Worm (Caenorhabditis elegans): Measurements from ENCODE around the gene mrps-18.C.

Gene mrps-18.C

ce11 chrII:6776418-6777034 is 40.5 kb downstream of the mrps-18.C start, which contains the start of gene ssup-72 (continued):
- no peak for TF ChIP-seq hlh-13 (GFP tag; optimal IDR thresholded peaks at IDR 0.05)
- no peak for TF ChIP-seq elt-4 (tag; optimal IDR thresholded peaks at IDR 0.05)
- no peak for TF ChIP-seq ttx-3 (tag; optimal IDR thresholded peaks at IDR 0.05)
- TF ChIP-seq ceh-34 (tag; optimal IDR thresholded peaks at IDR 0.05) = peak; percentile 9
- no peak for TF ChIP-seq pag-3 (tag; optimal IDR thresholded peaks at IDR 0.05; ENCODE audit: borderline replicate concordance)
- TF ChIP-seq ceh-6 (GFP tag; optimal IDR thresholded peaks at IDR 0.05) = no peak
- TF ChIP-seq madf-2 (tag; optimal IDR thresholded peaks at IDR 0.05) = no peak
- TF ChIP-seq ceh-31 (tag; optimal IDR thresholded peaks at IDR 0.05) = peak; percentile 88
- no peak for TF ChIP-seq syd-9 (tag; optimal IDR thresholded peaks at IDR 0.05)
- no peak for TF ChIP-seq pat-9 (tag; optimal IDR thresholded peaks at IDR 0.05)
- TF ChIP-seq ref-2 (tag; optimal IDR thresholded peaks at IDR 0.05) = peak; percentile 35
- TF ChIP-seq unc-42 (tag; optimal IDR thresholded peaks at IDR 0.05) = peak; percentile 32
- TF ChIP-seq dve-1 (tag; optimal IDR thresholded peaks at IDR 0.05) = no peak
- no peak for TF ChIP-seq hlh-30 (tag; optimal IDR thresholded peaks at IDR 0.05; ENCODE audit: insufficient read depth)
- no peak for TF ChIP-seq npax-4 (tag; optimal IDR thresholded peaks at IDR 0.05)
- TF ChIP-seq nhr-11 (tag; optimal IDR thresholded peaks at IDR 0.05) = no peak
- TF ChIP-seq hlh-15 (tag; optimal IDR thresholded peaks at IDR 0.05) = no peak
- TF ChIP-seq C38D4.7 (GFP tag; optimal IDR thresholded peaks at IDR 0.05) = no peak
- TF ChIP-seq pros-1 (tag; optimal IDR thresholded peaks at IDR 0.05) = no peak
- TF ChIP-seq ceh-9 (tag; optimal IDR thresholded peaks at IDR 0.05) = no peak
- TF ChIP-seq hlh-6 (tag; optimal IDR thresholded peaks at IDR 0.05) = no peak
- peak; percentile 59 for TF ChIP-seq zip-5 (tag; optimal IDR thresholded peaks at IDR 0.05)
- TF ChIP-seq mec-3 (tag; optimal IDR thresholded peaks at IDR 0.05; ENCODE audit: borderline replicate concordance) = no peak
- TF ChIP-seq C08G9.2 (tag; optimal IDR thresholded peaks at IDR 0.05) = peak; percentile 83
- TF ChIP-seq tbx-2 (tag; optimal IDR thresholded peaks at IDR 0.05) = peak; percentile 74
- no peak; the same call in 1 of the 2 replicates for TF ChIP-seq sox-2 (GFP tag; IDR thresholded peaks at IDR 0.05)
- TF ChIP-seq ceh-30 (tag; optimal IDR thresholded peaks at IDR 0.05) = no peak
- TF ChIP-seq tbx-7 (tag; optimal IDR thresholded peaks at IDR 0.05) = peak; percentile 82
- no peak for TF ChIP-seq F13H6.1 (tag; optimal IDR thresholded peaks at IDR 0.05)
- no peak for TF ChIP-seq pax-1 (tag; optimal IDR thresholded peaks at IDR 0.05)
- no peak for TF ChIP-seq Y22D7AL.16 (tag; optimal IDR thresholded peaks at IDR 0.05)
- TF ChIP-seq dmd-4 (tag; optimal IDR thresholded peaks at IDR 0.05; ENCODE audit: borderline replicate concordance) = no peak
- no peak for TF ChIP-seq nhr-232 (tag; optimal IDR thresholded peaks at IDR 0.05)
- TF ChIP-seq eyg-1 (tag; optimal IDR thresholded peaks at IDR 0.05) = no peak
- TF ChIP-seq ceh-22 (tag; optimal IDR thresholded peaks at IDR 0.05) = no peak
- TF ChIP-seq lin-11 (tag; optimal IDR thresholded peaks at IDR 0.05) = no peak
- TF ChIP-seq elt-2 (tag; optimal IDR thresholded peaks at IDR 0.05) = peak; percentile 39
- TF ChIP-seq pha-2 (tag; optimal IDR thresholded peaks at IDR 0.05) = no peak
- no peak for TF ChIP-seq sdc-2 (tag; optimal IDR thresholded peaks at IDR 0.05)
- TF ChIP-seq gmeb-2 (tag; optimal IDR thresholded peaks at IDR 0.05) = no peak

- TF ChIP-seq hlh-6 (tag; optimal IDR thresholded peaks at IDR 0.05) (no peak), zip-5 (tag; optimal IDR thresholded peaks at IDR 0.05) (no peak), ref-2 (tag; optimal IDR thresholded peaks at IDR 0.05) (no peak), ahr-1 (tag; optimal IDR thresholded peaks at IDR 0.05) (no peak), ceh-14 (tag; optimal IDR thresholded peaks at IDR 0.05) (no peak), mec-3 (tag; optimal IDR thresholded peaks at IDR 0.05; ENCODE audit: borderline replicate concordance) (no peak), unc-3 (GFP tag; conservative IDR thresholded peaks at IDR 0.05) (no peak), unc-3 (tag; optimal IDR thresholded peaks at IDR 0.05) (no peak), rnt-1 (tag; optimal IDR thresholded peaks at IDR 0.05) (no peak), Y22D7AL.16 (tag; optimal IDR thresholded peaks at IDR 0.05) (no peak), madf-2 (tag; optimal IDR thresholded peaks at IDR 0.05) (no peak), ceh-19 (GFP tag; optimal IDR thresholded peaks at IDR 0.05) (no peak), ceh-6 (GFP tag; optimal IDR thresholded peaks at IDR 0.05) (no peak)
These were observed 43.1 kb downstream of the mrps-18.C start, which contains the start of gene T13C2.7 for ce11 chrII:6779104-6779503. TSS of gene T13C2.7 (plus strand) at chrII:6779404.

Data from whole organism, late embryonic.